Fruit fly (Drosophila melanogaster) whole organism, prepupa: Measurements from ENCODE around the gene Sulf1.

Source experiments
- Blimp-1 ChIP-seq: fragments of 200-800 bp; sonication (Bioruptor generic); optimal IDR thresholded peaks from 3 replicates; lab custom pipeline; 2017; ENCODE audit warnings: missing biosample characterization, missing genetic modification characterization, mild to moderate bottlenecking, moderate library complexity, missing genetic modification reagents
- CG16779 ChIP-seq: fragments of 200-800 bp; sonication (Bioruptor generic); optimal IDR thresholded peaks from 3 replicates; lab custom pipeline; 2017; ENCODE audit warnings: missing biosample characterization, mild to moderate bottlenecking, missing genetic modification characterization
- CG34406 ChIP-seq: fragments of 200-800 bp; sonication (Bioruptor generic); optimal IDR thresholded peaks from 3 replicates; lab custom pipeline; 2016; ENCODE audit warnings: missing biosample characterization, missing genetic modification characterization
- CG4318 ChIP-seq: fragments of 200-800 bp; sonication (Bioruptor generic); optimal IDR thresholded peaks from 3 replicates; lab custom pipeline; 2017; ENCODE audit warnings: missing biosample characterization, mild to moderate bottlenecking, missing genetic modification characterization
- Ets96B ChIP-seq: fragments of 200-800 bp; optimal IDR thresholded peaks from 2 replicates; lab custom pipeline; 2019; ENCODE audit warnings: missing biosample characterization, mild to moderate bottlenecking, missing genetic modification characterization, moderate library complexity
- Gug ChIP-seq: fragments of 200-800 bp; sonication (Bioruptor generic); IDR thresholded peaks from 2 replicates; pipeline ENCODE4 v1.3.6; 2022; ENCODE audit warnings: missing biosample characterization, missing genetic modification characterization
- Hr39 ChIP-seq: fragments of 200-800 bp; sonication (Bioruptor generic); optimal IDR thresholded peaks from 2 replicates; lab custom pipeline; 2016; ENCODE audit warnings: missing biosample characterization, missing genetic modification characterization
- Hr4 ChIP-seq: fragments of 200-800 bp; sonication (Bioruptor generic); optimal IDR thresholded peaks from 3 replicates; lab custom pipeline; 2016; ENCODE audit warnings: missing biosample characterization, missing genetic modification characterization
- Met ChIP-seq: fragments of 200-800 bp; sonication (Bioruptor generic); optimal IDR thresholded peaks from 3 replicates; lab custom pipeline; 2016; ENCODE audit warnings: missing biosample characterization, missing genetic modification characterization
- OdsH ChIP-seq: fragments of 200-800 bp; sonication (Bioruptor generic); optimal IDR thresholded peaks from 3 replicates; lab custom pipeline; 2016; ENCODE audit warnings: missing biosample characterization, missing genetic modification characterization
- fd85E ChIP-seq: fragments of 200-800 bp; sonication (Bioruptor generic); optimal IDR thresholded peaks from 3 replicates; lab custom pipeline; 2016; ENCODE audit warnings: missing biosample characterization, missing genetic modification characterization
- lz ChIP-seq: fragments of 200-800 bp; sonication (Bioruptor generic); optimal IDR thresholded peaks from 3 replicates; lab custom pipeline; 2016; ENCODE audit warnings: missing biosample characterization, missing genetic modification characterization
- spab ChIP-seq: fragments of 200-800 bp; sonication (Bioruptor generic); optimal IDR thresholded peaks from 2 replicates; lab custom pipeline; 2017; ENCODE audit warnings: missing biosample characterization, mild to moderate bottlenecking, missing genetic modification characterization, missing genetic modification reagents

dm6 chr3R:16359098-16359497, 19.7 kb upstream of the Sulf1 start, which contains the start of gene CG17931:
- no peak for TF ChIP-seq fd85E (GFP tag; lab: Kevin White, UChicago)
- no peak for TF ChIP-seq Hr39 (GFP tag; lab: Kevin White, UChicago)
- TF ChIP-seq lz (GFP tag; lab: Kevin White, UChicago) = no peak
- no peak for TF ChIP-seq Hr4 (GFP tag; lab: Kevin White, UChicago)
- TF ChIP-seq CG16779 (tag; lab: Kevin White, UChicago) = no peak
- TF ChIP-seq Met (GFP tag; lab: Kevin White, UChicago) = no peak
- TF ChIP-seq spab (GFP tag; lab: Kevin White, UChicago) = no peak
- no peak for TF ChIP-seq CG4318
- no peak for TF ChIP-seq OdsH (GFP tag; lab: Kevin White, UChicago)
- TF ChIP-seq CG34406 (GFP tag; lab: Kevin White, UChicago) = no peak
- TF ChIP-seq Gug (GFP tag; lab: Robert Waterston, UW) = no peak
- no peak for TF ChIP-seq Blimp-1
- no peak for TF ChIP-seq Ets96B (tag; lab: Kevin White, UChicago)
